Worm (Caenorhabditis elegans) whole organism, L1 larva: Measurements from ENCODE around the gene Y49E10.21.

Experiments used
- alr-1 ChIP-seq: fragments of 200-800 bp; sonication (Bioruptor generic); optimal IDR thresholded peaks from 2 replicates; lab custom pipeline; 2018; ENCODE audit warnings: borderline replicate concordance, mild to moderate bottlenecking, missing genetic modification characterization, missing compliant biosample characterization
- ama-1 ChIP-seq: fragments of 150-350 bp; optimal IDR thresholded peaks from 2 replicates; lab custom pipeline; 2014
- irx-1 ChIP-seq: sonication (generic microtip); optimal IDR thresholded peaks from 2 replicates; lab custom pipeline; 2016; ENCODE audit warnings: missing genetic modification characterization, missing compliant biosample characterization
- jun-1 ChIP-seq: fragments of 150-350 bp; optimal IDR thresholded peaks from 2 replicates; lab custom pipeline; 2014; ENCODE audit warnings: missing biosample characterization, missing genetic modification reagents, missing genetic modification characterization
- lin-13 ChIP-seq: fragments of 150-350 bp; optimal IDR thresholded peaks from 2 replicates; lab custom pipeline; 2014; ENCODE audit warnings: missing biosample characterization, missing genetic modification reagents, missing genetic modification characterization
- lsy-2 ChIP-seq, 2 experiments: fragments of 150-350 bp; optimal IDR thresholded peaks; 2 replicates each; lab custom pipeline; 2014; ENCODE audit warnings: missing biosample characterization in 2 of 2, missing genetic modification characterization in 2 of 2
- nhr-237 ChIP-seq: fragments of 150-350 bp; optimal IDR thresholded peaks from 2 replicates; lab custom pipeline; 2014; ENCODE audit warnings: missing biosample characterization, missing genetic modification characterization
- nhr-28 ChIP-seq: fragments of 150-350 bp; optimal IDR thresholded peaks from 2 replicates; lab custom pipeline; 2014; ENCODE audit warnings: missing biosample characterization, missing genetic modification characterization
- nhr-85 ChIP-seq: sonication (generic microtip); peaks from one replicate; lab custom pipeline; 2016; ENCODE audit warnings: missing genetic modification characterization, inconsistent platforms, missing compliant biosample characterization
- snpc-4 ChIP-seq: fragments of 150-350 bp; optimal IDR thresholded peaks from 2 replicates; lab custom pipeline; 2014; ENCODE audit warnings: missing biosample characterization, missing genetic modification characterization
- unc-86 ChIP-seq: sonication (generic microtip); optimal IDR thresholded peaks from 2 replicates; lab custom pipeline; 2016; ENCODE audit warnings: missing genetic modification characterization, missing compliant biosample characterization
- zip-4 ChIP-seq: fragments of 200-800 bp; sonication (Bioruptor generic); optimal IDR thresholded peaks from 2 replicates; lab custom pipeline; 2018; ENCODE audit warnings: mild to moderate bottlenecking, missing genetic modification characterization, moderate library complexity, missing compliant biosample characterization
- ztf-11 ChIP-seq, 2 experiments: sonication (generic microtip); optimal IDR thresholded peaks; 2 replicates each; lab custom pipeline; 2016 to 2017; ENCODE audit warnings: missing genetic modification characterization in 2 of 2, missing biosample characterization in 1 of 2, missing compliant biosample characterization in 1 of 2

- TF ChIP-seq lsy-2 (tag; optimal IDR thresholded peaks at IDR 0.05; lab: Kevin White, UChicago) (no peak), nhr-28 (tag; lab: Kevin White, UChicago) (no peak), snpc-4 (no peak), jun-1 (tag; lab: Kevin White, UChicago) (no peak), unc-86 (tag; lab: Kevin White, UChicago) (no peak), irx-1 (no peak), zip-4 (GFP tag; lab: Kevin White, UChicago) (no peak), ama-1 (lab: Kevin White, UChicago) (no peak), nhr-85 (tag; lab: Kevin White, UChicago) (no peak), lin-13 (GFP tag; lab: Kevin White, UChicago) (no peak), ztf-11 (tag; optimal IDR thresholded peaks at IDR 0.05; lab: Kevin White, UChicago) (no peak), nhr-237 (tag; lab: Kevin White, UChicago) (no peak), alr-1 (no peak)
Measured at ce11 chrIII:12469800-12470199, 12.4 kb downstream of the Y49E10.21 start.
